Worm (Caenorhabditis elegans): Measurements from ENCODE around the gene srj-11.

srj-11 gene

DNA sequence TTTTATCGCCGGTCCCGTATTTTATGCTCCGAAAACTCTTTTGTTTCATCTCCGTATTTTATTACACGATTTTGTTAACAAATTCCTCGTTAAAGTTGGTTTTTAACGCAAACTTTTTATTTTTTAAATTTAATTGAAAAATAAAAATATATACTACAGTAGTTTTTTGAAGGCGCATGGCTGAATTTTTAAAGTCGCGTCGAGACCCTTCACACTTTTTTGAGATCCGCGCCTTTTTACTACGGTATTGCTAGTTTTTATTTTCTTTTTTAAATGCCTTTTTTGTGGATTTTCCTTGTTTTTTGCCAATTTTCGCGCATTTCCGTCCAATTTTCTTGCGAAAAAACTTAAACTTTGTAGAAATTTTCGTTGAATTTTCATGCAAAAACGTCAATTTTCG lies 36.8 kb upstream of the srj-11 start (continued):
- TF ChIP-seq F57C9.4 (tag; optimal IDR thresholded peaks at IDR 0.05) (no peak), F37B4.10 (GFP tag; IDR thresholded peaks at IDR 0.05) (no peak), akir-1 (GFP tag; optimal IDR thresholded peaks at IDR 0.05) (no peak), nhr-179 (tag; optimal IDR thresholded peaks at IDR 0.05) (no peak), zfh-2 (GFP tag; conservative IDR thresholded peaks at IDR 0.05) (no peak), mcd-1 (GFP tag; IDR thresholded peaks at IDR 0.05) (peak; percentile 47; the same call in 1 of the 2 replicates), Y53G8AR.9 (GFP tag; conservative IDR thresholded peaks at IDR 0.05) (no peak), egl-44 (GFP tag; IDR thresholded peaks at IDR 0.05) (no peak), ceh-27 (GFP tag; optimal IDR thresholded peaks at IDR 0.05) (no peak), snpc-1.3 (tag; optimal IDR thresholded peaks at IDR 0.05; ENCODE audit: insufficient read depth) (no peak), nfya-1 (tag; optimal IDR thresholded peaks at IDR 0.05; ENCODE audit: borderline replicate concordance, insufficient read depth) (no peak), attf-3 (GFP tag; conservative IDR thresholded peaks at IDR 0.05) (no peak), sdz-38 (tag; optimal IDR thresholded peaks at IDR 0.05) (no peak), dpl-1 (GFP tag; optimal IDR thresholded peaks at IDR 0.05) (no peak), somi-1 (GFP tag; optimal IDR thresholded peaks at IDR 0.05) (no peak), lir-1 (GFP tag; conservative IDR thresholded peaks at IDR 0.05) (no peak), zim-3 (tag; optimal IDR thresholded peaks at IDR 0.05) (no peak), F10E7.11 (tag; optimal IDR thresholded peaks at IDR 0.05) (no peak), Y95B8A.8 (GFP tag; IDR thresholded peaks at IDR 0.05) (no peak), Y56A3A.18 (GFP tag; IDR thresholded peaks at IDR 0.05) (no peak), tlf-1 (GFP tag; optimal IDR thresholded peaks at IDR 0.05) (no peak), unc-130 (GFP tag; optimal IDR thresholded peaks at IDR 0.05) (no peak), K12H6.12 (tag; optimal IDR thresholded peaks at IDR 0.05) (no peak), fkh-3 (tag; optimal IDR thresholded peaks at IDR 0.05) (no peak), dpff-1 (tag; optimal IDR thresholded peaks at IDR 0.05) (no peak), Y79H2A.3 (GFP tag; conservative IDR thresholded peaks at IDR 0.05) (no peak), lag-1 (GFP tag; IDR thresholded peaks at IDR 0.05) (no peak), egl-18 (GFP tag; IDR thresholded peaks at IDR 0.05) (no peak), hlh-12 (tag; optimal IDR thresholded peaks at IDR 0.05) (no peak), tbx-9 (tag; optimal IDR thresholded peaks at IDR 0.05; ENCODE audit: borderline replicate concordance) (no peak), snpc-4 (GFP tag; optimal IDR thresholded peaks at IDR 0.05) (no peak), snpc-4 (tag; optimal IDR thresholded peaks at IDR 0.05) (peak in 1 of 4 experiments; percentile 54), rpc-1 (optimal IDR thresholded peaks at IDR 0.05) (no peak), rpc-1 (tag; optimal IDR thresholded peaks at IDR 0.05) (no peak), madf-6 (GFP tag; IDR thresholded peaks at IDR 0.05) (peak; percentile 97), lsl-1 (GFP tag; optimal IDR thresholded peaks at IDR 0.05) (peak; percentile 98), ceh-91 (GFP tag; IDR thresholded peaks at IDR 0.05) (peak; percentile 68; the same call in 1 of the 2 replicates), let-607 (tag; optimal IDR thresholded peaks at IDR 0.05) (no peak), chd-7 (tag; optimal IDR thresholded peaks at IDR 0.05) (no peak), madf-3 (GFP tag; IDR thresholded peaks at IDR 0.05) (no peak), attf-5 (GFP tag; optimal IDR thresholded peaks at IDR 0.05) (no peak), die-1 (tag; optimal IDR thresholded peaks at IDR 0.05) (no peak), ZK185.1 (tag; optimal IDR thresholded peaks at IDR 0.05; ENCODE audit: poor library complexity, severe bottlenecking) (no peak), hlh-26 (GFP tag; conservative IDR thresholded peaks at IDR 0.05) (no peak), F39B2.1 (GFP tag; IDR thresholded peaks at IDR 0.05) (no peak), madf-8 (GFP tag; conservative IDR thresholded peaks at IDR 0.05) (peak; percentile 91), lin-54 (GFP tag; optimal IDR thresholded peaks at IDR 0.05) (peak; percentile 52), hrde-1 (tag; optimal IDR thresholded peaks at IDR 0.05; ENCODE audit: borderline replicate concordance) (no peak), attf-6 (GFP tag; IDR thresholded peaks at IDR 0.05) (no peak)

All from whole organism, young adult.